Fruit fly (Drosophila melanogaster): ENCODE results near the gene TrissinR.

Gene TrissinR

dm6 chr2L:5879363-5879934 is 55.6 kb downstream of the TrissinR start, which contains the start of gene rau (continued):
- TF ChIP-seq Taf1 (GFP tag; IDR thresholded peaks at IDR 0.05) (peak; percentile 52; the same call in 1 of the 2 replicates), YL-1 (GFP tag; optimal IDR thresholded peaks at IDR 0.05) (peak; percentile 9), Side (GFP tag; optimal IDR thresholded peaks at IDR 0.05) (no peak), bowl (GFP tag; IDR thresholded peaks at IDR 0.05) (no peak), chm (GFP tag; IDR thresholded peaks at IDR 0.05) (peak; percentile 85; the same call in 1 of the 2 replicates), CG7928 (GFP tag; optimal IDR thresholded peaks at IDR 0.05) (no peak), br (optimal IDR thresholded peaks at IDR 0.05) (no peak), pros (GFP tag; optimal IDR thresholded peaks at IDR 0.05) (peak; percentile 63), Ets97D (GFP tag; optimal IDR thresholded peaks at IDR 0.05) (no peak), CG10274 (GFP tag; optimal IDR thresholded peaks at IDR 0.05) (no peak), twi (tag; optimal IDR thresholded peaks at IDR 0.05) (peak; percentile 60), peb (GFP tag; IDR thresholded peaks at IDR 0.05) (0 out of 2 replicates have a peak, but pooled peaks have one; percentile 32), CG1647 (GFP tag; optimal IDR thresholded peaks at IDR 0.05) (no peak), z (GFP tag; IDR thresholded peaks at IDR 0.05) (peak; percentile 34; the same call in 1 of the 3 replicates), CG18764 (GFP tag; optimal IDR thresholded peaks at IDR 0.05) (peak; percentile 71), D19A (tag; optimal IDR thresholded peaks at IDR 0.05) (peak; percentile 73), insv (GFP tag; optimal IDR thresholded peaks at IDR 0.05) (peak in 1 of 2 experiments; percentile 88), klu (GFP tag; IDR thresholded peaks at IDR 0.05) (peak; percentile 68; the same call in 1 of the 2 replicates), Fer1 (GFP tag; optimal IDR thresholded peaks at IDR 0.05) (peak; percentile 83), CG42726 (GFP tag; IDR thresholded peaks at IDR 0.05; ENCODE audit: partially characterized antibody) (peak; percentile 62; the same call in 1 of the 2 replicates), grau (tag; optimal IDR thresholded peaks at IDR 0.05) (peak; percentile 69), gsb-n (tag; optimal IDR thresholded peaks at IDR 0.05) (peak; percentile 60), Xrp1 (GFP tag; IDR thresholded peaks at IDR 0.05) (peak; percentile 86), Tbp (GFP tag; optimal IDR thresholded peaks at IDR 0.05) (no peak), Dp (GFP tag; optimal IDR thresholded peaks at IDR 0.05) (no peak), kay (GFP tag; optimal IDR thresholded peaks at IDR 0.05) (peak; percentile 33), CG2202 (tag; optimal IDR thresholded peaks at IDR 0.05) (peak; percentile 62), pfk (GFP tag; optimal IDR thresholded peaks at IDR 0.05) (no peak), ken (GFP tag; IDR thresholded peaks at IDR 0.05) (peak; percentile 67; the same call in 2 of the 3 replicates), Nf-YA (GFP tag; IDR thresholded peaks at IDR 0.05) (no peak), zen (tag; optimal IDR thresholded peaks at IDR 0.05) (peak; percentile 51), Rx (GFP tag; IDR thresholded peaks at IDR 0.05) (peak; percentile 44; the same call in 1 of the 2 replicates), CG15601 (tag; optimal IDR thresholded peaks at IDR 0.05) (peak; percentile 69), CG4854 (GFP tag; optimal IDR thresholded peaks at IDR 0.05) (peak; percentile 41), CG14050 (GFP tag; IDR thresholded peaks at IDR 0.05) (no peak; the same call in 2 of the 3 replicates), Drgx (GFP tag; IDR thresholded peaks at IDR 0.05) (peak; percentile 76), CG7987 (GFP tag; optimal IDR thresholded peaks at IDR 0.05) (peak; percentile 40), nmo (GFP tag; optimal IDR thresholded peaks at IDR 0.05) (peak; percentile 69), BtbVII (GFP tag; optimal IDR thresholded peaks at IDR 0.05) (peak; percentile 55), NfI (GFP tag; optimal IDR thresholded peaks at IDR 0.05) (peak; percentile 70), CG13123 (GFP tag; optimal IDR thresholded peaks at IDR 0.05) (peak; percentile 40), CG4617 (GFP tag; optimal IDR thresholded peaks at IDR 0.05; ENCODE audit: borderline replicate concordance) (no peak), stc (GFP tag; IDR thresholded peaks at IDR 0.05) (no peak), CG17912 (GFP tag; optimal IDR thresholded peaks at IDR 0.05) (peak; percentile 34), CG2712 (tag; optimal IDR thresholded peaks at IDR 0.05) (peak; percentile 91), CTCF (GFP tag; optimal IDR thresholded peaks at IDR 0.05) (peak; percentile 2), CG12071 (GFP tag; optimal IDR thresholded peaks at IDR 0.05) (peak; percentile 51), Stat92E (GFP tag; optimal IDR thresholded peaks at IDR 0.05) (peak in 1 of 3 experiments; percentile 57), wdn (GFP tag; IDR thresholded peaks at IDR 0.05) (peak; percentile 50; the same call in 1 of the 2 replicates), E2f2 (GFP tag; IDR thresholded peaks at IDR 0.05) (peak; percentile 46; the same call in 1 of the 2 replicates), Ptx1 (GFP tag; IDR thresholded peaks at IDR 0.05) (peak; percentile 81)
